Fruit fly (Drosophila melanogaster): ENCODE measurements around the gene Sbp2.

The Sbp2 gene

dm6 chr3L:8345182-8345581 lies 41.2 kb downstream of the Sbp2 start:
- TF ChIP-seq kay (GFP tag; ENCODE audit: borderline replicate concordance) (no peak), CG7101 (tag; optimal IDR thresholded peaks at IDR 0.05) (no peak), Hr96 (GFP tag; optimal IDR thresholded peaks at IDR 0.05) (no peak), CG5204 (GFP tag; optimal IDR thresholded peaks at IDR 0.05) (no peak), pad (GFP tag; optimal IDR thresholded peaks at IDR 0.05) (no peak), ovo (GFP tag; optimal IDR thresholded peaks at IDR 0.05) (no peak), toe (GFP tag; optimal IDR thresholded peaks at IDR 0.05) (no peak), CG7045 (GFP tag; optimal IDR thresholded peaks at IDR 0.05) (no peak), Clk (GFP tag; optimal IDR thresholded peaks at IDR 0.05) (no peak), Mnt (GFP tag; optimal IDR thresholded peaks at IDR 0.05) (no peak), CG14711 (tag; optimal IDR thresholded peaks at IDR 0.05) (no peak), Crg-1 (GFP tag; optimal IDR thresholded peaks at IDR 0.05) (no peak), CG1620 (GFP tag; optimal IDR thresholded peaks at IDR 0.05) (no peak), CG33017 (tag; optimal IDR thresholded peaks at IDR 0.05) (no peak), cic (GFP tag; optimal IDR thresholded peaks at IDR 0.05) (no peak), CG12768 (GFP tag; optimal IDR thresholded peaks at IDR 0.05) (no peak), CG11617 (GFP tag; optimal IDR thresholded peaks at IDR 0.05) (no peak), bab1 (GFP tag; optimal IDR thresholded peaks at IDR 0.05) (no peak), cnc (optimal IDR thresholded peaks at IDR 0.05) (no peak)

dm6 chr3L:8346100-8346980 lies 42.4 kb downstream of the Sbp2 start, which contains the start of the genes CG7182 and GAPcenA:
CG7182 (minus strand) TSS chr3L:8346382.
GAPcenA (plus strand) TSS chr3L:8346561.
- TF ChIP-seq cic (GFP tag; optimal IDR thresholded peaks at IDR 0.05) (no peak), CG12768 (GFP tag; optimal IDR thresholded peaks at IDR 0.05) (peak; percentile 76), CG7101 (tag; optimal IDR thresholded peaks at IDR 0.05) (peak; percentile 89), Clk (GFP tag; optimal IDR thresholded peaks at IDR 0.05) (peak; percentile 56), CG1620 (GFP tag; optimal IDR thresholded peaks at IDR 0.05) (peak; percentile 79), CG33017 (tag; optimal IDR thresholded peaks at IDR 0.05) (peak; percentile 83), Crg-1 (GFP tag; optimal IDR thresholded peaks at IDR 0.05) (peak; percentile 68), toe (GFP tag; optimal IDR thresholded peaks at IDR 0.05) (peak; percentile 77), tj (GFP tag; optimal IDR thresholded peaks at IDR 0.05) (peak; percentile 62), ovo (GFP tag; optimal IDR thresholded peaks at IDR 0.05) (peak; percentile 50), kay (GFP tag; ENCODE audit: borderline replicate concordance) (no peak), CG14711 (tag; optimal IDR thresholded peaks at IDR 0.05) (peak; percentile 89), cnc (optimal IDR thresholded peaks at IDR 0.05) (no peak), CG7045 (GFP tag; optimal IDR thresholded peaks at IDR 0.05) (peak; percentile 80), Hr96 (GFP tag; optimal IDR thresholded peaks at IDR 0.05) (peak; percentile 65), pad (GFP tag; optimal IDR thresholded peaks at IDR 0.05) (peak; percentile 81), CG5204 (GFP tag; optimal IDR thresholded peaks at IDR 0.05) (no peak), CG11617 (GFP tag; optimal IDR thresholded peaks at IDR 0.05) (peak; percentile 88), Mnt (GFP tag; optimal IDR thresholded peaks at IDR 0.05) (peak; percentile 94), bab1 (GFP tag; optimal IDR thresholded peaks at IDR 0.05) (peak; percentile 80)

- TF ChIP-seq CG7101 (tag; optimal IDR thresholded peaks at IDR 0.05) (peak; percentile 16), cnc (optimal IDR thresholded peaks at IDR 0.05) (no peak)
These were observed 43.4 kb downstream of the Sbp2 start for dm6 chr3L:8347346-8347745.
